Fruit fly (Drosophila melanogaster) Kc167 (cell line): ENCODE results near the gene RpL37A.

Experiments used
- Myc ChIP-seq: fragments of >200 bp; optimal IDR thresholded peaks from 2 replicates; lab custom pipeline; 2017; ENCODE audit warnings: missing external identifiers
- Sin3A ChIP-seq: fragments of >200 bp; optimal IDR thresholded peaks from 2 replicates; lab custom pipeline; 2018; ENCODE audit warnings: missing external identifiers
- h ChIP-seq: fragments of >200 bp; optimal IDR thresholded peaks from 3 replicates; lab custom pipeline; 2018; ENCODE audit warnings: missing external identifiers
- insv ChIP-seq: fragments of >200 bp; optimal IDR thresholded peaks from 3 replicates; lab custom pipeline; 2018; ENCODE audit warnings: missing external identifiers
- psq ChIP-seq: fragments of >200 bp; optimal IDR thresholded peaks from 2 replicates; lab custom pipeline; 2017; ENCODE audit warnings: missing external identifiers
- ttk ChIP-seq: sonication (Bioruptor generic); optimal IDR thresholded peaks from 2 replicates; lab custom pipeline; 2017; ENCODE audit warnings: missing external identifiers

The RpL37A gene

DNA sequence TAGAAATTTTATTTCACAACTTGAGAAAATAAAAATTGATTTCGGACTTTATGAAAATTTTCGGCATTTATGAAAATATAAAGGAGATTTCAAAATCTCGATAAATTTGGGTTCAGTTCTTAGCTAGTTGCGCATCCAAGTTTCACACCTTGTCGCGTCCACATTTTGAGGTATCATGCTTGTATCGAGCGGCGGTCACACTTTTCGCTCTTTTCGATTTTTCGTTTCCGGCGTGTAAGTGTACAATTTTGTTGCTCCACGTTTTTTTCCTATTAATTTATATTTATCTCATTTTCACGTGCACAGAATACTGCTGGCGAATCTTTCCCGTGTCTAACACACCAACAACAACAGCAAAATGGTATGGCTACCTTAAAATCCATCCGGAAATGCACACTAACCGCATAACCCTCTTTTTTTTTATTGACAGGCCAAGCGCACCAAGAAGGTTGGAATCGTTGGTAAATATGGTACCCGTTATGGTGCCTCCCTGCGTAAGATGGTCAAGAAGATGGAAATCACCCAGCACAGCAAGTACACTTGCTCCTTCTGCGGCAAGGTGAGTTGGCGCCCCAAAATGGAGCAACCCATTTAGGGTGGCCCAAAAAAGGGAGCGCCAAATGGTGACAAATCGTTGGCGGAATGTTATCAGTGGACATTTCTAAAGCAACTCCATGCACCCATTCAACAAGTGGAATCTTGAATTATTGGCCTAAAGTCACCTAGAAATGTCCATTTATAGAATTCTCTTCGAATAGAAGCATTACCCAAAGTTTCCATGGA, at the start of gene RpL37A:
Gene RpL37A (plus strand): TSS at position 161 of the 783 bp plus-strand sequence.
- no peak for TF ChIP-seq h (lab: Kevin White, UChicago)
- no peak for TF ChIP-seq ttk (lab: Kevin White, UChicago)
- no peak for TF ChIP-seq psq (lab: Kevin White, UChicago)
- TF ChIP-seq Sin3A = no peak
- TF ChIP-seq Myc (lab: Kevin White, UChicago) = no peak
- TF ChIP-seq insv (lab: Kevin White, UChicago) = no peak

- TF ChIP-seq Myc (lab: Kevin White, UChicago) (no peak), h (lab: Kevin White, UChicago) (no peak), insv (lab: Kevin White, UChicago) (no peak), psq (lab: Kevin White, UChicago) (no peak), Sin3A (no peak), ttk (lab: Kevin White, UChicago) (no peak)
Observed at dm6 chr2L:5022602-5023001, 48.2 kb upstream of the RpL37A start.

DNA sequence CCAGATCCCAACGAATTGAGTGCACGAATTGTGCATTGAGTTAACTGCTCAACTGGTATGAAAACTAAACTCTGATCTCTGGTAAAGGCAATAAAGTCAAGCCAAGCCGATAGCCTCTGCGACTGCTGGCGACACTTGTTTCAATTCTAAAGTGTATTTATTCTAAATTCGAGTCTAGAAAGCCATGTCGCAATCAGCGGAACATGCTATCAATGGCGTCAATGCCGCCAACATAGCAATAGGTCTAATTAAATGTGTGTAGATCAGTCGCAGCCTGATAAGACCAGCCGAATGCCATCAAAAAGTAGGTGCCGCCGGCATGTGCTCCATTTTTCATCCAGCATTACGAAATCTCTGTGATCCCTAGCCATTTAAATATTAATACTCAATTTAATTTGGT, 45.2 kb upstream of the RpL37A start:
- TF ChIP-seq psq (lab: Kevin White, UChicago) = no peak
- no peak for TF ChIP-seq insv (lab: Kevin White, UChicago)
- TF ChIP-seq h (lab: Kevin White, UChicago) = no peak
- TF ChIP-seq ttk (lab: Kevin White, UChicago) = no peak
- no peak for TF ChIP-seq Sin3A
- TF ChIP-seq Myc (lab: Kevin White, UChicago) = no peak

- TF ChIP-seq psq (lab: Kevin White, UChicago) (no peak), Sin3A (no peak), Myc (lab: Kevin White, UChicago) (no peak), h (lab: Kevin White, UChicago) (no peak), insv (lab: Kevin White, UChicago) (no peak), ttk (lab: Kevin White, UChicago) (no peak)
Observed at dm6 chr2L:5027321-5028069, 43.3 kb upstream of the RpL37A start.

- TF ChIP-seq Myc (lab: Kevin White, UChicago) (no peak), Sin3A (no peak), insv (lab: Kevin White, UChicago) (no peak), ttk (lab: Kevin White, UChicago) (no peak), psq (lab: Kevin White, UChicago) (no peak), h (lab: Kevin White, UChicago) (no peak)
Observed at dm6 chr2L:5028091-5028490, 42.7 kb upstream of the RpL37A start, which contains the start of gene vkg. vkg (minus strand) TSS chr2L:5028191.

- TF ChIP-seq ttk (lab: Kevin White, UChicago) (no peak), psq (lab: Kevin White, UChicago) (no peak), insv (lab: Kevin White, UChicago) (no peak), Sin3A (no peak), h (lab: Kevin White, UChicago) (no peak), Myc (lab: Kevin White, UChicago) (no peak)
Observed at dm6 chr2L:5029049-5029808, 41.5 kb upstream of the RpL37A start, which contains the start of gene Col4a1. Col4a1 (plus strand) TSS chr2L:5029609.

dm6 chr2L:5029809-5030108, 41.0 kb upstream of the RpL37A start:
- TF ChIP-seq ttk (lab: Kevin White, UChicago) (no peak), h (lab: Kevin White, UChicago) (no peak), Myc (lab: Kevin White, UChicago) (no peak), insv (lab: Kevin White, UChicago) (no peak), psq (lab: Kevin White, UChicago) (no peak), Sin3A (no peak)

- TF ChIP-seq psq (lab: Kevin White, UChicago) = no peak
- no peak for TF ChIP-seq ttk (lab: Kevin White, UChicago)
- TF ChIP-seq Myc (lab: Kevin White, UChicago) = no peak
- no peak for TF ChIP-seq h (lab: Kevin White, UChicago)
- TF ChIP-seq insv (lab: Kevin White, UChicago) = no peak
- no peak for TF ChIP-seq Sin3A
Observed at dm6 chr2L:5030535-5030934, 40.2 kb upstream of the RpL37A start.

DNA sequence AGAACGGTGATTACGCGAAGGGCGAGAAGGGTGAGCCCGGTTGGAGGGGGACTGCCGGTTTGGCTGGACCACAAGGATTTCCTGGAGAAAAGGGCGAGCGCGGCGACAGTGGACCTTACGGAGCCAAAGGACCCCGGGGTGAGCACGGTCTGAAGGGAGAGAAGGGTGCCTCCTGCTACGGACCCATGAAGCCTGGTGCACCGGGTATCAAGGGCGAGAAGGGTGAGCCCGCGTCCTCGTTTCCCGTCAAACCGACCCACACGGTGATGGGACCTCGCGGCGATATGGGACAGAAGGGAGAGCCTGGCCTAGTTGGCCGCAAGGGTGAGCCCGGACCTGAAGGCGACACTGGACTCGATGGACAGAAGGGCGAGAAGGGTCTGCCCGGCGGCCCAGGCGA, 39.4 kb upstream of the RpL37A start:
- TF ChIP-seq ttk (lab: Kevin White, UChicago) (no peak), insv (lab: Kevin White, UChicago) (no peak), h (lab: Kevin White, UChicago) (no peak), psq (lab: Kevin White, UChicago) (no peak), Myc (lab: Kevin White, UChicago) (no peak), Sin3A (no peak)

DNA sequence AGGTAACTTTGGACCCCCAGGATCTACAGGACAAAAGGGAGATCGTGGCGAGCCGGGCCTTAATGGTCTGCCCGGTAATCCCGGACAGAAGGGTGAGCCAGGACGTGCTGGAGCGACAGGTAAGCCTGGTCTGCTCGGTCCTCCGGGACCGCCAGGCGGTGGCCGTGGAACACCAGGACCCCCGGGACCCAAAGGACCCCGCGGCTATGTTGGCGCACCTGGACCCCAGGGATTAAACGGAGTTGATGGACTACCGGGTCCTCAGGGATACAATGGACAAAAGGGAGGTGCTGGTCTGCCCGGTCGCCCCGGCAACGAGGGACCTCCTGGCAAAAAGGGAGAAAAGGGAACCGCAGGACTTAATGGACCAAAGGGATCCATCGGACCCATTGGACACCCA, 38.9 kb upstream of the RpL37A start:
- TF ChIP-seq Myc (lab: Kevin White, UChicago) (no peak), Sin3A (no peak), insv (lab: Kevin White, UChicago) (no peak), h (lab: Kevin White, UChicago) (no peak), ttk (lab: Kevin White, UChicago) (no peak), psq (lab: Kevin White, UChicago) (no peak)

DNA sequence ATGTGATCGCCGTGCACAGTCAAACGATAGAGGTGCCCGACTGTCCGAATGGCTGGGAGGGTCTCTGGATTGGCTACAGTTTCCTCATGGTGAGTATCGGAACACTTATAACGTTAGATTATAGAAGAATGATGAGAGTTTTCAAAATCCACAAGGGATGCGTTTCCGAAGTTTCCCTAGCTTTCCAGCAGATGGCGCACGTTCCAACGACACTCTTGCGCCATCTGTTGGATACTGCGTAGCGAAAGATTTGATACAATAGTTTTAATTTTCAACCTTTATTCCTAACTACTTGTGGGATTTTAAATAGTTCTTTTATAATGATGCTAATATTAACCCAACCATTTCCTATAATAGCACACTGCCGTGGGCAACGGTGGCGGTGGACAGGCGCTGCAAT, 34.6 kb upstream of the RpL37A start:
- TF ChIP-seq ttk (lab: Kevin White, UChicago) = no peak
- no peak for TF ChIP-seq h (lab: Kevin White, UChicago)
- no peak for TF ChIP-seq Myc (lab: Kevin White, UChicago)
- TF ChIP-seq psq (lab: Kevin White, UChicago) = no peak
- no peak for TF ChIP-seq insv (lab: Kevin White, UChicago)
- no peak for TF ChIP-seq Sin3A
